Worm (Caenorhabditis elegans) whole organism, L4 larva: Measurements from ENCODE around the gene sre-31.

Experiments used
- F44E2.7 ChIP-seq: fragments of 200-800 bp; sonication (Bioruptor generic); IDR thresholded peaks from 2 replicates; pipeline ENCODE4 v2.1.2; 2022; ENCODE audit warnings: missing genetic modification characterization, missing compliant biosample characterization
- F49E8.2 ChIP-seq: sonication (generic microtip); optimal IDR thresholded peaks from 2 replicates; lab custom pipeline; 2016; ENCODE audit warnings: missing compliant biosample characterization, mild to moderate bottlenecking, missing genetic modification characterization, borderline replicate concordance
- Y105C5A.15 ChIP-seq: fragments of 200-800 bp; sonication (Bioruptor generic); IDR thresholded peaks from 2 replicates; pipeline ENCODE4 v1.3.6; 2022; ENCODE audit warnings: missing genetic modification characterization, missing compliant biosample characterization
- Y75B8A.6 ChIP-seq: fragments of 200-800 bp; sonication (Bioruptor generic); IDR thresholded peaks from 2 replicates; pipeline ENCODE4 v1.3.6; 2022; ENCODE audit warnings: missing genetic modification reagents, missing genetic modification characterization, missing compliant biosample characterization
- aha-1 ChIP-seq: fragments of 150-350 bp; peaks from one replicate; lab custom pipeline; 2014; ENCODE audit warnings: missing biosample characterization, missing genetic modification characterization
- ama-1 ChIP-seq: fragments of 150-350 bp; optimal IDR thresholded peaks from 2 replicates; lab custom pipeline; 2014; ENCODE audit warnings: inconsistent platforms, mixed read lengths
- ceh-28 ChIP-seq: fragments of 150-350 bp; optimal IDR thresholded peaks from 2 replicates; lab custom pipeline; 2014; ENCODE audit warnings: missing biosample characterization, missing genetic modification reagents, missing genetic modification characterization
- cey-2 ChIP-seq: sonication (generic microtip); optimal IDR thresholded peaks from 3 replicates; lab custom pipeline; 2017; ENCODE audit warnings: missing genetic modification characterization, mild to moderate bottlenecking, missing compliant biosample characterization, antibody characterized with exemption, borderline replicate concordance; ENCODE audit not compliant: insufficient read depth
- ctbp-1 ChIP-seq: fragments of 200-800 bp; sonication (Bioruptor generic); IDR thresholded peaks from 2 replicates; pipeline ENCODE4 v1.3.6; 2022; ENCODE audit warnings: missing genetic modification reagents, missing genetic modification characterization, missing compliant biosample characterization
- daf-12 ChIP-seq: fragments of 150-350 bp; optimal IDR thresholded peaks from 2 replicates; lab custom pipeline; 2014; ENCODE audit warnings: missing biosample characterization, missing genetic modification reagents, missing genetic modification characterization
- daf-19 ChIP-seq: fragments of 200-800 bp; sonication (Bioruptor generic); conservative IDR thresholded peaks from 2 replicates; pipeline ENCODE4 v1.3.6; 2022; ENCODE audit warnings: missing genetic modification characterization, missing compliant biosample characterization
- dmd-6 ChIP-seq: fragments of 200-800 bp; sonication (Bioruptor generic); IDR thresholded peaks from 2 replicates; pipeline ENCODE4 v1.3.6; 2022; ENCODE audit warnings: missing genetic modification reagents, missing genetic modification characterization, missing compliant biosample characterization
- dmd-8 ChIP-seq: fragments of 200-800 bp; sonication (Bioruptor generic); IDR thresholded peaks from 2 replicates; pipeline ENCODE4 v1.3.6; 2022; ENCODE audit warnings: missing genetic modification characterization, missing compliant biosample characterization
- dve-1 ChIP-seq: sonication (generic microtip); optimal IDR thresholded peaks from 2 replicates; lab custom pipeline; 2017; ENCODE audit warnings: antibody characterized with exemption, mild to moderate bottlenecking, missing genetic modification characterization, missing compliant biosample characterization; ENCODE audit not compliant: insufficient read depth
- egl-43 ChIP-seq: fragments of 200-800 bp; sonication (Bioruptor generic); IDR thresholded peaks from 2 replicates; pipeline ENCODE4 v1.3.6; 2022; ENCODE audit warnings: missing genetic modification reagents, missing genetic modification characterization, missing compliant biosample characterization
- fkh-10 ChIP-seq: fragments of 150-350 bp; optimal IDR thresholded peaks from 2 replicates; lab custom pipeline; 2014; ENCODE audit warnings: missing biosample characterization, missing genetic modification reagents, missing genetic modification characterization
- gei-8 ChIP-seq: fragments of 200-800 bp; sonication (Bioruptor generic); optimal IDR thresholded peaks from 2 replicates; lab custom pipeline; 2018; ENCODE audit warnings: mild to moderate bottlenecking, missing genetic modification characterization, missing compliant biosample characterization
- hif-1 ChIP-seq, 2 experiments: sonication (generic microtip); optimal IDR thresholded peaks; 2 replicates each; lab custom pipeline; 2016 to 2017; ENCODE audit warnings: missing compliant biosample characterization in 2 of 2, missing genetic modification characterization in 2 of 2, missing genetic modification reagents in 2 of 2, missing genotype in 2 of 2, mild to moderate bottlenecking in 1 of 2
- hmg-1.1 ChIP-seq: fragments of 200-800 bp; sonication (Bioruptor generic); IDR thresholded peaks from 2 replicates; pipeline ENCODE4 v1.3.6; 2022; ENCODE audit warnings: missing genetic modification reagents, missing genetic modification characterization, missing compliant biosample characterization
- jun-1 ChIP-seq: fragments of 150-350 bp; optimal IDR thresholded peaks from 2 replicates; lab custom pipeline; 2014; ENCODE audit warnings: missing biosample characterization, missing genetic modification reagents, missing genetic modification characterization
- lim-7 ChIP-seq: fragments of 200-800 bp; sonication (Bioruptor generic); IDR thresholded peaks from 2 replicates; pipeline ENCODE4 v1.3.6; 2022; ENCODE audit warnings: missing genetic modification characterization, missing compliant biosample characterization
- lin-13 ChIP-seq: fragments of 150-350 bp; optimal IDR thresholded peaks from 2 replicates; lab custom pipeline; 2014; ENCODE audit warnings: missing biosample characterization, missing genetic modification reagents, missing genetic modification characterization
- lin-38 ChIP-seq: fragments of 200-800 bp; sonication (Bioruptor generic); IDR thresholded peaks from 2 replicates; pipeline ENCODE4 v1.3.6; 2022; ENCODE audit warnings: missing genetic modification reagents, missing genetic modification characterization, missing compliant biosample characterization
- lsy-2 ChIP-seq, 2 experiments: fragments of 150-350 bp in 1 of 2; sonication (generic microtip) in 1 of 2; optimal IDR thresholded peaks; 2 replicates each; lab custom pipeline; 2014 to 2017; ENCODE audit warnings: missing biosample characterization in 2 of 2, missing genetic modification characterization in 2 of 2
- madf-5 ChIP-seq, 2 experiments: fragments of 200-800 bp; sonication (Bioruptor generic); IDR thresholded peaks; 2 replicates each; pipeline ENCODE4 v1.3.6; 2022; ENCODE audit warnings: missing compliant biosample characterization in 2 of 2, missing genetic modification characterization in 2 of 2
- madf-9 ChIP-seq: fragments of 200-800 bp; sonication (Bioruptor generic); conservative IDR thresholded peaks from 2 replicates; pipeline ENCODE4 v1.3.6; 2022; ENCODE audit warnings: missing genetic modification reagents, missing genetic modification characterization, missing compliant biosample characterization
- mdt-29 ChIP-seq: fragments of 200-800 bp; sonication (Bioruptor generic); IDR thresholded peaks from 2 replicates; pipeline ENCODE4 v1.3.6; 2022; ENCODE audit warnings: missing genetic modification reagents, missing genetic modification characterization, missing compliant biosample characterization
- mep-1 ChIP-seq: fragments of 150-350 bp; sonication (generic microtip); optimal IDR thresholded peaks from 3 replicates; lab custom pipeline; 2014; ENCODE audit warnings: missing biosample characterization, missing genetic modification characterization
- mxl-2 ChIP-seq: fragments of 200-800 bp; sonication (Bioruptor generic); conservative IDR thresholded peaks from 2 replicates; pipeline ENCODE4 v1.3.6; 2022; ENCODE audit warnings: missing genetic modification reagents, missing genetic modification characterization, missing compliant biosample characterization
- nhr-10 ChIP-seq: fragments of 150-350 bp; optimal IDR thresholded peaks from 2 replicates; lab custom pipeline; 2014; ENCODE audit warnings: missing biosample characterization, missing genetic modification characterization
- nhr-102 ChIP-seq: sonication (generic microtip); optimal IDR thresholded peaks from 2 replicates; lab custom pipeline; 2016; ENCODE audit warnings: mild to moderate bottlenecking, missing genetic modification characterization, moderate library complexity, missing compliant biosample characterization
- nhr-11 ChIP-seq: fragments of 150-350 bp; optimal IDR thresholded peaks from 2 replicates; lab custom pipeline; 2014; ENCODE audit warnings: missing biosample characterization, missing genetic modification characterization
- nhr-237 ChIP-seq: sonication (generic microtip); optimal IDR thresholded peaks from 2 replicates; lab custom pipeline; 2017; ENCODE audit warnings: missing biosample characterization, missing genetic modification characterization
- nhr-41 ChIP-seq: fragments of 200-800 bp; sonication (Bioruptor generic); IDR thresholded peaks from 2 replicates; pipeline ENCODE4 v1.3.6; 2022; ENCODE audit warnings: missing genetic modification reagents, missing genetic modification characterization, missing compliant biosample characterization
- nhr-42 ChIP-seq: fragments of 200-800 bp; sonication (Bioruptor generic); IDR thresholded peaks from 2 replicates; pipeline ENCODE4 v1.3.6; 2022; ENCODE audit warnings: missing genetic modification characterization, missing compliant biosample characterization
- nhr-48 ChIP-seq: sonication (generic microtip); optimal IDR thresholded peaks from 2 replicates; lab custom pipeline; 2016; ENCODE audit warnings: mild to moderate bottlenecking, missing genetic modification characterization, missing compliant biosample characterization
- snpc-4 ChIP-seq: fragments of 150-350 bp; optimal IDR thresholded peaks from 2 replicates; lab custom pipeline; 2014; ENCODE audit warnings: missing biosample characterization, missing genetic modification characterization
- unc-39 ChIP-seq: sonication (generic microtip); optimal IDR thresholded peaks from 2 replicates; lab custom pipeline; 2017; ENCODE audit warnings: missing biosample characterization, missing genetic modification characterization
- unc-62 ChIP-seq, 3 experiments: fragments of 150-350 bp in 1 of 3; sonication (generic microtip); optimal IDR thresholded peaks in 2 of 3; peaks in 1 of 3; 1 replicate in 1 of 3; 2 replicates in 2 of 3; lab custom pipeline; 2014 to 2017; ENCODE audit warnings: missing biosample characterization in 3 of 3, missing genetic modification characterization in 3 of 3, missing genetic modification reagents in 3 of 3, missing genotype in 1 of 3
- vab-7 ChIP-seq: fragments of 200-800 bp; sonication (Bioruptor generic); IDR thresholded peaks from 2 replicates; pipeline ENCODE4 v1.3.6; 2022; ENCODE audit warnings: missing genetic modification reagents, missing genetic modification characterization, missing compliant biosample characterization
- zip-2 ChIP-seq: fragments of 150-350 bp; optimal IDR thresholded peaks from 2 replicates; lab custom pipeline; 2014; ENCODE audit warnings: missing biosample characterization, missing genetic modification characterization
- ztf-7 ChIP-seq: fragments of 150-350 bp; optimal IDR thresholded peaks from 2 replicates; lab custom pipeline; 2014; ENCODE audit warnings: missing biosample characterization, missing genetic modification characterization

Gene sre-31

ce11 chrII:12378793-12379192 is 29.8 kb downstream of the sre-31 start (continued):
- no peak for TF ChIP-seq mdt-29
- TF ChIP-seq nhr-41 (GFP tag; lab: Robert Waterston, UW) = no peak
- no peak for TF ChIP-seq mxl-2
- no peak for TF ChIP-seq Y105C5A.15 (GFP tag; lab: Robert Waterston, UW)
- no peak for TF ChIP-seq hmg-1.1
- TF ChIP-seq dmd-8 (GFP tag; lab: Robert Waterston, UW) = no peak
- no peak for TF ChIP-seq daf-19 (GFP tag; lab: Robert Waterston, UW)
- TF ChIP-seq nhr-10 (tag; lab: Kevin White, UChicago) = no peak
- TF ChIP-seq lim-7 (GFP tag; lab: Robert Waterston, UW) = no peak
- TF ChIP-seq F44E2.7 = no peak
- no peak for TF ChIP-seq cey-2 (tag; lab: Kevin White, UChicago)
- no peak for TF ChIP-seq ama-1
- no peak for TF ChIP-seq dmd-6 (GFP tag; lab: Robert Waterston, UW)
- peak in 1 of 2 experiments; percentile 8 for TF ChIP-seq lsy-2 (tag; optimal IDR thresholded peaks at IDR 0.05; lab: Kevin White, UChicago)
- no peak for TF ChIP-seq nhr-42
- TF ChIP-seq gei-8 (GFP tag; lab: Kevin White, UChicago) = no peak
- no peak for TF ChIP-seq fkh-10
- no peak for TF ChIP-seq F49E8.2 (tag; lab: Kevin White, UChicago)
- TF ChIP-seq nhr-102 (tag; lab: Kevin White, UChicago) = no peak
- TF ChIP-seq Y75B8A.6 (GFP tag; lab: Robert Waterston, UW) = no peak
- no peak for TF ChIP-seq ceh-28 (tag; lab: Kevin White, UChicago)
- TF ChIP-seq madf-5 (GFP tag; IDR thresholded peaks at IDR 0.05; lab: Robert Waterston, UW) = no peak
- no peak for TF ChIP-seq ctbp-1
- no peak for TF ChIP-seq egl-43
- no peak for TF ChIP-seq lin-13
- TF ChIP-seq mep-1 (tag; lab: Kevin White, UChicago) = peak; percentile 35
- no peak for TF ChIP-seq hif-1 (tag; optimal IDR thresholded peaks at IDR 0.05; lab: Kevin White, UChicago)
- TF ChIP-seq lin-38 (GFP tag; lab: Robert Waterston, UW) = no peak
- no peak for TF ChIP-seq daf-12 (tag; lab: Kevin White, UChicago)
- no peak for TF ChIP-seq snpc-4 (tag; lab: Kevin White, UChicago)
- TF ChIP-seq zip-2 (tag; lab: Kevin White, UChicago) = no peak
- TF ChIP-seq nhr-237 (tag; lab: Kevin White, UChicago) = no peak
- peak; percentile 18 for TF ChIP-seq nhr-11
- no peak for TF ChIP-seq ztf-7 (tag; lab: Kevin White, UChicago)
- TF ChIP-seq unc-39 (tag; lab: Kevin White, UChicago) = no peak

- peak; percentile 28; the same call in 1 of the 2 replicates for TF ChIP-seq vab-7 (GFP tag; lab: Robert Waterston, UW)
- peak in 1 of 2 experiments; percentile 98 for TF ChIP-seq unc-62 (GFP tag; optimal IDR thresholded peaks at IDR 0.05 in 1 of 2; lab: Kevin White, UChicago)
- TF ChIP-seq unc-62 (tag; optimal IDR thresholded peaks at IDR 0.05; lab: Kevin White, UChicago) = no peak
- peak in 1 of 2 experiments; percentile 16 for TF ChIP-seq lsy-2 (tag; optimal IDR thresholded peaks at IDR 0.05; lab: Kevin White, UChicago)
- TF ChIP-seq fkh-10 = peak; percentile 55
- no peak for TF ChIP-seq nhr-48 (tag; lab: Kevin White, UChicago)
- TF ChIP-seq madf-9 (GFP tag; lab: Robert Waterston, UW) = no peak
- TF ChIP-seq aha-1 (tag; lab: Kevin White, UChicago) = peak; percentile 92
- TF ChIP-seq dve-1 (tag; lab: Kevin White, UChicago) = no peak
- TF ChIP-seq jun-1 = no peak
- TF ChIP-seq hmg-1.1 = 0 out of 2 replicates have a peak, but pooled peaks have one; percentile 14
- TF ChIP-seq, all 104 proteins: peak for 6
Measured at ce11 chrII:12373921-12374320, 34.7 kb downstream of the sre-31 start.
